Fruit fly (Drosophila melanogaster) whole organism, prepupa: Measurements from ENCODE around the gene Mst27D.

Source experiments
- CG7368 ChIP-seq: fragments of 200-800 bp; sonication (Bioruptor generic); optimal IDR thresholded peaks from 3 replicates; lab custom pipeline; 2016; ENCODE audit warnings: missing biosample characterization, missing genetic modification characterization
- Eip75B ChIP-seq: fragments of 200-800 bp; sonication (Bioruptor generic); optimal IDR thresholded peaks from 3 replicates; lab custom pipeline; 2016; ENCODE audit warnings: missing biosample characterization, missing genetic modification characterization
- Ets96B ChIP-seq: fragments of 200-800 bp; optimal IDR thresholded peaks from 2 replicates; lab custom pipeline; 2019; ENCODE audit warnings: missing biosample characterization, mild to moderate bottlenecking, missing genetic modification characterization, moderate library complexity
- Lpt ChIP-seq: fragments of 200-800 bp; sonication (Bioruptor generic); optimal IDR thresholded peaks from 3 replicates; lab custom pipeline; 2016; ENCODE audit warnings: missing biosample characterization, missing genetic modification characterization
- Sox102F ChIP-seq: fragments of 200-800 bp; sonication (Bioruptor generic); optimal IDR thresholded peaks from 2 replicates; lab custom pipeline; 2016; ENCODE audit warnings: missing biosample characterization, mild to moderate bottlenecking, missing genetic modification characterization
- acj6 ChIP-seq: fragments of 200-800 bp; sonication (Bioruptor generic); optimal IDR thresholded peaks from 3 replicates; lab custom pipeline; 2016; ENCODE audit warnings: missing biosample characterization, missing genetic modification characterization
- salr ChIP-seq, 2 experiments: fragments of 200-800 bp; sonication (Bioruptor generic); optimal IDR thresholded peaks; 3 replicates each; lab custom pipeline; 2016 to 2018; ENCODE audit warnings: missing biosample characterization in 2 of 2, missing genetic modification characterization in 2 of 2, mild to moderate bottlenecking in 1 of 2

- TF ChIP-seq CG7368 (GFP tag; lab: Kevin White, UChicago): no peak
- TF ChIP-seq acj6 (GFP tag; lab: Kevin White, UChicago): no peak
- no peak for TF ChIP-seq salr (GFP tag; optimal IDR thresholded peaks at IDR 0.05; lab: Kevin White, UChicago)
- no peak for TF ChIP-seq Ets96B (tag; lab: Kevin White, UChicago)
- no peak for TF ChIP-seq Eip75B (GFP tag; lab: Kevin White, UChicago)
- no peak for TF ChIP-seq Sox102F (GFP tag; lab: Kevin White, UChicago)
- TF ChIP-seq Lpt (GFP tag; lab: Kevin White, UChicago): no peak
These were observed 31.7 kb downstream of the Mst27D start for dm6 chr2L:7028990-7029389.
